Worm (Caenorhabditis elegans) whole organism, L4/young adult: ENCODE measurements around the gene ZK945.4.

ENCODE experiments used
- dao-5 ChIP-seq: sonication (generic microtip); optimal IDR thresholded peaks from 2 replicates; lab custom pipeline; 2016; ENCODE audit warnings: missing genotype, missing genetic modification characterization, moderate library complexity, missing compliant biosample characterization
- him-1 ChIP-seq: sonication (generic microtip); optimal IDR thresholded peaks from 2 replicates; lab custom pipeline; 2016; ENCODE audit warnings: missing genotype, missing genetic modification reagents, missing genetic modification characterization, missing compliant biosample characterization

- TF ChIP-seq him-1 (tag; lab: Kevin White, UChicago) (no peak), dao-5 (tag; lab: Kevin White, UChicago) (no peak)
These were observed 7.1 kb downstream of the ZK945.4 start for ce11 chrII:10098428-10098827.
